Worm (Caenorhabditis elegans): ENCODE measurements around the gene fbxa-6.

ce11 chrIII:15224-15822, 12.4 kb upstream of the fbxa-6 start, which contains the start of gene H10E21.1:
- TF ChIP-seq pha-4 (tag; optimal IDR thresholded peaks at IDR 0.05) (no peak), die-1 (tag; optimal IDR thresholded peaks at IDR 0.05) (no peak), ztf-6 (GFP tag; IDR thresholded peaks at IDR 0.05) (no peak), ekl-4 (GFP tag; IDR thresholded peaks at IDR 0.05) (no peak), unc-62 (GFP tag; optimal IDR thresholded peaks at IDR 0.05) (no peak), nhr-120 (GFP tag; IDR thresholded peaks at IDR 0.05) (no peak)

All from whole organism, young adult.